Worm (Caenorhabditis elegans) whole organism, L1 larva: ENCODE data around the gene prk-1.
A peak's percentile ranks its signal among the peaks of the same experiment; 100 is the strongest.

ENCODE experiments used
- C04F5.9 ChIP-seq: sonication (generic microtip); optimal IDR thresholded peaks from 2 replicates; lab custom pipeline; 2016; ENCODE audit warnings: missing genetic modification characterization, missing compliant biosample characterization
- C16A3.4 ChIP-seq: fragments of 150-350 bp; optimal IDR thresholded peaks from 2 replicates; lab custom pipeline; 2014; ENCODE audit warnings: missing biosample characterization, missing genetic modification characterization
- F16B12.6 ChIP-seq: fragments of 150-350 bp; optimal IDR thresholded peaks from 2 replicates; lab custom pipeline; 2014; ENCODE audit warnings: missing biosample characterization, missing genetic modification characterization
- alr-1 ChIP-seq: fragments of 200-800 bp; sonication (Bioruptor generic); optimal IDR thresholded peaks from 2 replicates; lab custom pipeline; 2018; ENCODE audit warnings: borderline replicate concordance, mild to moderate bottlenecking, missing genetic modification characterization, missing compliant biosample characterization
- aly-2 ChIP-seq: fragments of 150-350 bp; optimal IDR thresholded peaks from 2 replicates; lab custom pipeline; 2014; ENCODE audit warnings: missing biosample characterization, missing genetic modification characterization
- ceh-8 ChIP-seq: fragments of 200-800 bp; sonication (Bioruptor generic); optimal IDR thresholded peaks from 2 replicates; lab custom pipeline; 2018; ENCODE audit warnings: mild to moderate bottlenecking, missing genetic modification characterization, moderate library complexity, missing compliant biosample characterization
- ceh-82 ChIP-seq, 3 experiments: fragments of 150-350 bp in 1 of 3; sonication (generic microtip) in 2 of 3; optimal IDR thresholded peaks; 2 replicates each; lab custom pipeline; 2014 to 2017; ENCODE audit warnings: missing biosample characterization in 3 of 3, missing genetic modification characterization in 3 of 3
- ceh-90 ChIP-seq: sonication (generic microtip); optimal IDR thresholded peaks from 2 replicates; lab custom pipeline; 2016; ENCODE audit warnings: missing genetic modification characterization, missing compliant biosample characterization
- dpl-1 ChIP-seq, 3 experiments: fragments of 150-350 bp in 2 of 3; sonication (generic microtip) in 1 of 3; optimal IDR thresholded peaks; 2 replicates each; lab custom pipeline; 2014 to 2017; ENCODE audit warnings: missing biosample characterization in 3 of 3, missing genetic modification characterization in 3 of 3, missing genetic modification reagents in 3 of 3
- dsc-1 ChIP-seq: sonication (generic microtip); optimal IDR thresholded peaks from 2 replicates; lab custom pipeline; 2016; ENCODE audit warnings: mild to moderate bottlenecking, missing genetic modification characterization, missing compliant biosample characterization
- efl-1 ChIP-seq, 4 experiments: fragments of 150-350 bp; optimal IDR thresholded peaks in 3 of 4; peaks in 1 of 4; 1 replicate in 1 of 4; 2 replicates in 3 of 4; lab custom pipeline; 2014; ENCODE audit warnings: missing biosample characterization in 2 of 4, missing genetic modification characterization in 2 of 4, missing genetic modification reagents in 2 of 4
- efl-3 ChIP-seq: fragments of 200-800 bp; sonication (Bioruptor generic); optimal IDR thresholded peaks from 2 replicates; lab custom pipeline; 2018; ENCODE audit warnings: mild to moderate bottlenecking, missing genetic modification characterization, missing compliant biosample characterization
- egl-13 ChIP-seq: sonication (generic microtip); optimal IDR thresholded peaks from 2 replicates; lab custom pipeline; 2016; ENCODE audit warnings: missing genotype, missing genetic modification reagents, missing genetic modification characterization, missing compliant biosample characterization
- egl-27 ChIP-seq, 2 experiments: fragments of 150-350 bp in 1 of 2; sonication (generic microtip); optimal IDR thresholded peaks; 3 replicates each; lab custom pipeline; 2017 to 2018; ENCODE audit warnings: missing biosample characterization in 2 of 2, missing genetic modification characterization in 2 of 2, missing genetic modification reagents in 2 of 2
- ets-5 ChIP-seq: fragments of 200-800 bp; sonication (Bioruptor generic); IDR thresholded peaks from 2 replicates; pipeline ENCODE4 v1.3.6; 2022; ENCODE audit warnings: missing genetic modification characterization, missing compliant biosample characterization
- fkh-10 ChIP-seq: sonication (generic microtip); optimal IDR thresholded peaks from 2 replicates; lab custom pipeline; 2017; ENCODE audit warnings: missing biosample characterization, missing genetic modification reagents, missing genetic modification characterization
- fkh-4 ChIP-seq: sonication (generic microtip); optimal IDR thresholded peaks from 2 replicates; lab custom pipeline; 2016; ENCODE audit warnings: missing compliant biosample characterization, missing genetic modification characterization, borderline replicate concordance
- fkh-8 ChIP-seq: sonication (generic microtip); optimal IDR thresholded peaks from 2 replicates; lab custom pipeline; 2016; ENCODE audit warnings: mild to moderate bottlenecking, missing genetic modification characterization, missing compliant biosample characterization
- fos-1 ChIP-seq: fragments of 150-350 bp; optimal IDR thresholded peaks from 2 replicates; lab custom pipeline; 2014; ENCODE audit warnings: missing biosample characterization, missing genetic modification characterization
- isw-1 ChIP-seq: fragments of 200-800 bp; sonication (Bioruptor generic); IDR thresholded peaks from 2 replicates; pipeline ENCODE4 v1.3.6; 2022; ENCODE audit warnings: missing genetic modification characterization, missing compliant biosample characterization
- lin-14 ChIP-seq: fragments of 200-800 bp; sonication (Bioruptor generic); optimal IDR thresholded peaks from 2 replicates; lab custom pipeline; 2018; ENCODE audit warnings: mild to moderate bottlenecking, missing genetic modification characterization, moderate library complexity, missing compliant biosample characterization
- lin-35 ChIP-seq, 2 experiments: fragments of 150-350 bp; optimal IDR thresholded peaks; 2 replicates each; lab custom pipeline; 2014; ENCODE audit warnings: missing biosample characterization in 2 of 2, missing genetic modification characterization in 2 of 2, missing genetic modification reagents in 2 of 2
- lin-39 ChIP-seq: fragments of 150-350 bp; optimal IDR thresholded peaks from 2 replicates; lab custom pipeline; 2014; ENCODE audit warnings: missing biosample characterization, missing genetic modification reagents, missing genetic modification characterization
- lsy-2 ChIP-seq, 2 experiments: fragments of 150-350 bp; optimal IDR thresholded peaks; 2 replicates each; lab custom pipeline; 2014; ENCODE audit warnings: missing biosample characterization in 2 of 2, missing genetic modification characterization in 2 of 2
- mab-9 ChIP-seq: fragments of 200-800 bp; sonication (Bioruptor generic); IDR thresholded peaks from 2 replicates; pipeline ENCODE4 v1.3.6; 2022; ENCODE audit warnings: missing genetic modification reagents, missing genetic modification characterization, missing compliant biosample characterization
- mef-2 ChIP-seq: fragments of 150-350 bp; optimal IDR thresholded peaks from 2 replicates; lab custom pipeline; 2014; ENCODE audit warnings: missing biosample characterization, missing genetic modification characterization
- nhr-20 ChIP-seq: sonication (generic microtip); optimal IDR thresholded peaks from 2 replicates; lab custom pipeline; 2016; ENCODE audit warnings: mild to moderate bottlenecking, missing genetic modification characterization, missing compliant biosample characterization
- nhr-28 ChIP-seq: fragments of 150-350 bp; optimal IDR thresholded peaks from 2 replicates; lab custom pipeline; 2014; ENCODE audit warnings: missing biosample characterization, missing genetic modification characterization
- nhr-47 ChIP-seq: sonication (generic microtip); optimal IDR thresholded peaks from 2 replicates; lab custom pipeline; 2016; ENCODE audit warnings: mild to moderate bottlenecking, missing genetic modification characterization, moderate library complexity, missing compliant biosample characterization
- nhr-85 ChIP-seq: sonication (generic microtip); peaks from one replicate; lab custom pipeline; 2016; ENCODE audit warnings: missing genetic modification characterization, inconsistent platforms, missing compliant biosample characterization
- pqm-1 ChIP-seq: sonication (generic microtip); optimal IDR thresholded peaks from 3 replicates; lab custom pipeline; 2017; ENCODE audit warnings: missing biosample characterization, missing genetic modification characterization
- rnt-1 ChIP-seq: sonication (generic microtip); optimal IDR thresholded peaks from 2 replicates; lab custom pipeline; 2016; ENCODE audit warnings: mild to moderate bottlenecking, missing genetic modification characterization, moderate library complexity, missing compliant biosample characterization
- snpc-4 ChIP-seq: fragments of 150-350 bp; optimal IDR thresholded peaks from 2 replicates; lab custom pipeline; 2014; ENCODE audit warnings: missing biosample characterization, missing genetic modification characterization
- snu-23 ChIP-seq: sonication (generic microtip); optimal IDR thresholded peaks from 2 replicates; lab custom pipeline; 2016; ENCODE audit warnings: missing genetic modification characterization, missing compliant biosample characterization
- sup-37 ChIP-seq: fragments of 200-800 bp; sonication (Bioruptor generic); optimal IDR thresholded peaks from 2 replicates; lab custom pipeline; 2018; ENCODE audit warnings: mild to moderate bottlenecking, missing genetic modification characterization, missing compliant biosample characterization
- swsn-7 ChIP-seq: sonication (generic microtip); optimal IDR thresholded peaks from 2 replicates; lab custom pipeline; 2016; ENCODE audit warnings: missing genetic modification characterization, missing compliant biosample characterization
- unc-62 ChIP-seq: fragments of 150-350 bp; optimal IDR thresholded peaks from 2 replicates; lab custom pipeline; 2014; ENCODE audit warnings: missing biosample characterization, missing genetic modification reagents, missing genetic modification characterization
- unc-98 ChIP-seq: fragments of 200-800 bp; sonication (Bioruptor generic); IDR thresholded peaks from 2 replicates; pipeline ENCODE4 v1.3.6; 2022; ENCODE audit warnings: missing genetic modification characterization, missing compliant biosample characterization
- xbp-1 ChIP-seq: sonication (generic microtip); optimal IDR thresholded peaks from 2 replicates; lab custom pipeline; 2016; ENCODE audit warnings: missing genetic modification characterization, missing compliant biosample characterization
- zag-1 ChIP-seq: fragments of 150-350 bp; optimal IDR thresholded peaks from 2 replicates; lab custom pipeline; 2014; ENCODE audit warnings: missing biosample characterization, missing genetic modification characterization

prk-1 gene

ce11 chrIII:7021156-7021637, 31.2 kb downstream of the prk-1 start, which contains the start of gene rfl-1 (continued):
- TF ChIP-seq snu-23 (GFP tag; lab: Kevin White, UChicago) (peak; percentile 70), nhr-28 (no peak), unc-98 (no peak), mab-9 (GFP tag; lab: Robert Waterston, UW) (no peak), zag-1 (no peak), lin-39 (tag; lab: Kevin White, UChicago) (no peak), ets-5 (GFP tag; lab: Robert Waterston, UW) (no peak), efl-1 (optimal IDR thresholded peaks at IDR 0.05; lab: Kevin White, UChicago) (peak; percentile 77 to 79), efl-1 (GFP tag; optimal IDR thresholded peaks at IDR 0.05 in 1 of 2; lab: Kevin White, UChicago) (peak; percentile 74 to 96), xbp-1 (peak; percentile 52), egl-27 (tag; optimal IDR thresholded peaks at IDR 0.05; lab: Kevin White, UChicago) (no peak), sup-37 (GFP tag; lab: Kevin White, UChicago) (no peak), nhr-47 (tag; lab: Kevin White, UChicago) (peak; percentile 66), dsc-1 (tag; lab: Kevin White, UChicago) (peak; percentile 52), ceh-82 (tag; optimal IDR thresholded peaks at IDR 0.05; lab: Kevin White, UChicago) (peak in 2 of 3 experiments; percentile 25 to 62), C04F5.9 (tag; lab: Kevin White, UChicago) (peak; percentile 31), ceh-90 (tag; lab: Kevin White, UChicago) (no peak), fkh-10 (GFP tag; lab: Kevin White, UChicago) (peak; percentile 22), nhr-85 (tag; lab: Kevin White, UChicago) (peak; percentile 41), mef-2 (tag; lab: Kevin White, UChicago) (no peak), egl-13 (tag; lab: Kevin White, UChicago) (no peak), dpl-1 (GFP tag; optimal IDR thresholded peaks at IDR 0.05; lab: Kevin White, UChicago) (peak; percentile 58 to 73 (median 70)), unc-62 (GFP tag; lab: Kevin White, UChicago) (no peak), F16B12.6 (tag; lab: Kevin White, UChicago) (peak; percentile 57), lsy-2 (tag; optimal IDR thresholded peaks at IDR 0.05; lab: Kevin White, UChicago) (peak; percentile 73 to 89), aly-2 (tag; lab: Kevin White, UChicago) (no peak), lin-14 (GFP tag; lab: Kevin White, UChicago) (peak; percentile 61), pqm-1 (no peak), fos-1 (tag; lab: Kevin White, UChicago) (peak; percentile 31), fkh-4 (tag; lab: Kevin White, UChicago) (no peak), alr-1 (tag; lab: Kevin White, UChicago) (no peak), C16A3.4 (tag; lab: Kevin White, UChicago) (peak; percentile 55), snpc-4 (tag; lab: Kevin White, UChicago) (no peak), swsn-7 (tag; lab: Kevin White, UChicago) (peak; percentile 59), efl-3 (GFP tag; lab: Kevin White, UChicago) (no peak), rnt-1 (tag; lab: Kevin White, UChicago) (peak; percentile 52), nhr-20 (tag; lab: Kevin White, UChicago) (peak; percentile 55), isw-1 (peak; percentile 63), ceh-8 (GFP tag; lab: Kevin White, UChicago) (no peak)

- TF ChIP-seq efl-1 (optimal IDR thresholded peaks at IDR 0.05; lab: Kevin White, UChicago) (no peak), efl-1 (GFP tag; optimal IDR thresholded peaks at IDR 0.05 in 1 of 2; lab: Kevin White, UChicago) (peak in 1 of 2 experiments; percentile 86), ceh-8 (GFP tag; lab: Kevin White, UChicago) (peak; percentile 80), C04F5.9 (tag; lab: Kevin White, UChicago) (no peak), fkh-8 (tag; lab: Kevin White, UChicago) (no peak), lin-35 (GFP tag; optimal IDR thresholded peaks at IDR 0.05; lab: Kevin White, UChicago) (no peak), ets-5 (GFP tag; lab: Robert Waterston, UW) (no peak), efl-3 (GFP tag; lab: Kevin White, UChicago) (no peak), zag-1 (no peak)
Observed at ce11 chrIII:7025839-7026238, 35.9 kb downstream of the prk-1 start.
